Worm (Caenorhabditis elegans) whole organism, L2 larva: Measurements from ENCODE around the gene tbb-2.
A peak's percentile ranks its signal among the peaks of the same experiment; 100 is the strongest.

Experiments used
- C34F6.9 ChIP-seq: fragments of 150-350 bp; optimal IDR thresholded peaks from 2 replicates; lab custom pipeline; 2014; ENCODE audit warnings: missing biosample characterization, missing genetic modification characterization
- F13H6.1 ChIP-seq: sonication (generic microtip); optimal IDR thresholded peaks from 2 replicates; lab custom pipeline; 2016; ENCODE audit warnings: missing genetic modification characterization, missing compliant biosample characterization
- R02D3.7 ChIP-seq: fragments of 150-350 bp; optimal IDR thresholded peaks from 2 replicates; lab custom pipeline; 2014; ENCODE audit warnings: missing biosample characterization, missing genetic modification characterization
- Y55F3AM.14 ChIP-seq: fragments of 200-800 bp; sonication (Bioruptor generic); optimal IDR thresholded peaks from 2 replicates; lab custom pipeline; 2018; ENCODE audit warnings: mild to moderate bottlenecking, missing genetic modification characterization, missing compliant biosample characterization
- ZK546.5 ChIP-seq: sonication (generic microtip); optimal IDR thresholded peaks from 2 replicates; lab custom pipeline; 2017; ENCODE audit warnings: missing biosample characterization, missing genetic modification characterization
- alr-1 ChIP-seq: fragments of 150-350 bp; optimal IDR thresholded peaks from 2 replicates; lab custom pipeline; 2014; ENCODE audit warnings: missing biosample characterization, missing genetic modification characterization
- aly-2 ChIP-seq: fragments of 150-350 bp; optimal IDR thresholded peaks from 2 replicates; lab custom pipeline; 2014; ENCODE audit warnings: missing biosample characterization, missing genetic modification characterization
- ama-1 ChIP-seq: fragments of 150-350 bp; optimal IDR thresholded peaks from 2 replicates; lab custom pipeline; 2018; ENCODE audit warnings: inconsistent platforms
- blmp-1 ChIP-seq: sonication (generic microtip); optimal IDR thresholded peaks from 2 replicates; lab custom pipeline; 2017; ENCODE audit warnings: missing genetic modification characterization, mild to moderate bottlenecking, missing compliant biosample characterization, antibody characterized with exemption, moderate library complexity; ENCODE audit not compliant: insufficient read depth
- ceh-16 ChIP-seq: fragments of 150-350 bp; optimal IDR thresholded peaks from 2 replicates; lab custom pipeline; 2014; ENCODE audit warnings: missing biosample characterization, missing genetic modification characterization
- ceh-82 ChIP-seq: fragments of 150-350 bp; optimal IDR thresholded peaks from 2 replicates; lab custom pipeline; 2014; ENCODE audit warnings: missing biosample characterization, missing genetic modification characterization
- crh-2 ChIP-seq: sonication (generic microtip); optimal IDR thresholded peaks from 2 replicates; lab custom pipeline; 2017; ENCODE audit warnings: missing biosample characterization, missing genetic modification characterization
- dmd-4 ChIP-seq: sonication (generic microtip); optimal IDR thresholded peaks from 2 replicates; lab custom pipeline; 2017; ENCODE audit warnings: missing biosample characterization, missing genetic modification characterization
- egl-27 ChIP-seq: sonication (generic microtip); optimal IDR thresholded peaks from 3 replicates; lab custom pipeline; 2017; ENCODE audit warnings: missing biosample characterization, missing genetic modification reagents, missing genetic modification characterization
- elt-1 ChIP-seq: fragments of 150-350 bp; optimal IDR thresholded peaks from 2 replicates; lab custom pipeline; 2014; ENCODE audit warnings: missing biosample characterization, missing genetic modification characterization
- elt-3 ChIP-seq: sonication (generic microtip); optimal IDR thresholded peaks from 2 replicates; lab custom pipeline; 2017; ENCODE audit warnings: missing biosample characterization, missing genetic modification characterization
- fos-1 ChIP-seq: fragments of 150-350 bp; optimal IDR thresholded peaks from 2 replicates; lab custom pipeline; 2014; ENCODE audit warnings: missing biosample characterization, missing genetic modification characterization
- gmeb-1 ChIP-seq: fragments of 150-350 bp; optimal IDR thresholded peaks from 2 replicates; lab custom pipeline; 2014; ENCODE audit warnings: missing biosample characterization, missing genetic modification characterization
- lin-11 ChIP-seq: fragments of 150-350 bp; sonication (generic microtip); optimal IDR thresholded peaks from 2 replicates; lab custom pipeline; 2014; ENCODE audit warnings: missing biosample characterization, missing genetic modification characterization, inconsistent platforms, mixed read lengths
- lin-13 ChIP-seq: fragments of 150-350 bp; optimal IDR thresholded peaks from 2 replicates; lab custom pipeline; 2014; ENCODE audit warnings: missing biosample characterization, missing genetic modification reagents, missing genetic modification characterization
- lin-39 ChIP-seq: fragments of 150-350 bp; optimal IDR thresholded peaks from 2 replicates; lab custom pipeline; 2014; ENCODE audit warnings: missing biosample characterization, missing genetic modification reagents, missing genetic modification characterization
- lsy-2 ChIP-seq, 2 experiments: fragments of 150-350 bp in 1 of 2; sonication (generic microtip) in 1 of 2; optimal IDR thresholded peaks; 2 replicates each; lab custom pipeline; 2014 to 2017; ENCODE audit warnings: missing biosample characterization in 2 of 2, missing genetic modification characterization in 2 of 2
- mab-5 ChIP-seq: fragments of 150-350 bp; optimal IDR thresholded peaks from 2 replicates; lab custom pipeline; 2014; ENCODE audit warnings: missing biosample characterization, missing genetic modification characterization
- mbf-1 ChIP-seq: sonication (generic microtip); optimal IDR thresholded peaks from 2 replicates; lab custom pipeline; 2017; ENCODE audit warnings: missing biosample characterization, missing genetic modification characterization
- mdl-1 ChIP-seq, 2 experiments: fragments of 150-350 bp in 1 of 2; sonication (generic microtip) in 1 of 2; optimal IDR thresholded peaks; 2 replicates each; lab custom pipeline; 2017; ENCODE audit warnings: missing biosample characterization in 2 of 2, missing genetic modification characterization in 2 of 2
- nhr-10 ChIP-seq: sonication (generic microtip); optimal IDR thresholded peaks from 2 replicates; lab custom pipeline; 2017; ENCODE audit warnings: missing biosample characterization, missing genetic modification characterization
- nhr-11 ChIP-seq: fragments of 150-350 bp; optimal IDR thresholded peaks from 2 replicates; lab custom pipeline; 2014; ENCODE audit warnings: missing biosample characterization, missing genetic modification characterization
- nhr-12 ChIP-seq: fragments of 150-350 bp; optimal IDR thresholded peaks from 2 replicates; lab custom pipeline; 2014; ENCODE audit warnings: missing biosample characterization, missing genetic modification characterization
- nhr-129 ChIP-seq: fragments of 150-350 bp; optimal IDR thresholded peaks from 2 replicates; lab custom pipeline; 2014; ENCODE audit warnings: missing biosample characterization, missing genetic modification characterization
- nhr-21 ChIP-seq: fragments of 150-350 bp; optimal IDR thresholded peaks from 2 replicates; lab custom pipeline; 2014; ENCODE audit warnings: missing biosample characterization, missing genetic modification characterization
- nhr-23 ChIP-seq: fragments of 150-350 bp; optimal IDR thresholded peaks from 2 replicates; lab custom pipeline; 2014; ENCODE audit warnings: missing biosample characterization, missing genetic modification reagents, missing genetic modification characterization
- nhr-237 ChIP-seq: fragments of 150-350 bp; optimal IDR thresholded peaks from 2 replicates; lab custom pipeline; 2014; ENCODE audit warnings: missing biosample characterization, missing genetic modification characterization
- nhr-25 ChIP-seq: fragments of 150-350 bp; sonication (generic microtip); optimal IDR thresholded peaks from 3 replicates; lab custom pipeline; 2014; ENCODE audit warnings: missing biosample characterization, missing genetic modification characterization
- nhr-6 ChIP-seq: fragments of 150-350 bp; optimal IDR thresholded peaks from 2 replicates; lab custom pipeline; 2014; ENCODE audit warnings: missing biosample characterization, missing genetic modification characterization
- nhr-77 ChIP-seq: fragments of 150-350 bp; optimal IDR thresholded peaks from 2 replicates; lab custom pipeline; 2014; ENCODE audit warnings: missing biosample characterization, missing genetic modification characterization
- peb-1 ChIP-seq: fragments of 150-350 bp; optimal IDR thresholded peaks from 2 replicates; lab custom pipeline; 2014; ENCODE audit warnings: missing biosample characterization, missing genetic modification characterization
- sem-4 ChIP-seq: fragments of 150-350 bp; optimal IDR thresholded peaks from 2 replicates; lab custom pipeline; 2014; ENCODE audit warnings: missing biosample characterization, missing genetic modification reagents, missing genetic modification characterization
- skn-1 ChIP-seq: sonication (generic microtip); optimal IDR thresholded peaks from 2 replicates; lab custom pipeline; 2017; ENCODE audit warnings: missing biosample characterization, missing genetic modification characterization
- sma-3 ChIP-seq: sonication (generic microtip); optimal IDR thresholded peaks from 2 replicates; lab custom pipeline; 2016; ENCODE audit warnings: missing genetic modification reagents, missing genetic modification characterization, missing compliant biosample characterization
- sma-9 ChIP-seq, 2 experiments: fragments of 150-350 bp in 1 of 2; sonication (generic microtip) in 1 of 2; optimal IDR thresholded peaks; 2 replicates each; lab custom pipeline; 2014 to 2016; ENCODE audit warnings: missing genetic modification characterization in 2 of 2, mild to moderate bottlenecking in 1 of 2, missing biosample characterization in 1 of 2, missing compliant biosample characterization in 1 of 2, missing genetic modification reagents in 1 of 2, moderate library complexity in 1 of 2
- snpc-4 ChIP-seq: fragments of 150-350 bp; optimal IDR thresholded peaks from 2 replicates; lab custom pipeline; 2014; ENCODE audit warnings: missing biosample characterization, missing genetic modification characterization
- unc-39 ChIP-seq: fragments of 150-350 bp; optimal IDR thresholded peaks from 2 replicates; lab custom pipeline; 2014; ENCODE audit warnings: missing biosample characterization, missing genetic modification characterization
- unc-55 ChIP-seq: fragments of 150-350 bp; sonication (generic microtip); optimal IDR thresholded peaks from 3 replicates; lab custom pipeline; 2014; ENCODE audit warnings: missing biosample characterization, missing genetic modification reagents, missing genetic modification characterization
- unc-62 ChIP-seq: fragments of 150-350 bp; optimal IDR thresholded peaks from 2 replicates; lab custom pipeline; 2014; ENCODE audit warnings: missing biosample characterization, missing genetic modification reagents, missing genetic modification characterization
- zag-1 ChIP-seq: fragments of 150-350 bp; optimal IDR thresholded peaks from 2 replicates; lab custom pipeline; 2014; ENCODE audit warnings: missing biosample characterization, missing genetic modification characterization
- ztf-1 ChIP-seq: fragments of 200-800 bp; sonication (Bioruptor generic); conservative IDR thresholded peaks from 2 replicates; pipeline ENCODE4 v1.3.6; 2022; ENCODE audit warnings: missing genetic modification characterization, missing compliant biosample characterization
- ztf-11 ChIP-seq: sonication (generic microtip); optimal IDR thresholded peaks from 2 replicates; lab custom pipeline; 2017; ENCODE audit warnings: missing biosample characterization, missing genetic modification characterization
- ztf-4 ChIP-seq: fragments of 150-350 bp; optimal IDR thresholded peaks from 2 replicates; lab custom pipeline; 2014; ENCODE audit warnings: missing biosample characterization, missing genetic modification characterization

tbb-2 gene

DNA sequence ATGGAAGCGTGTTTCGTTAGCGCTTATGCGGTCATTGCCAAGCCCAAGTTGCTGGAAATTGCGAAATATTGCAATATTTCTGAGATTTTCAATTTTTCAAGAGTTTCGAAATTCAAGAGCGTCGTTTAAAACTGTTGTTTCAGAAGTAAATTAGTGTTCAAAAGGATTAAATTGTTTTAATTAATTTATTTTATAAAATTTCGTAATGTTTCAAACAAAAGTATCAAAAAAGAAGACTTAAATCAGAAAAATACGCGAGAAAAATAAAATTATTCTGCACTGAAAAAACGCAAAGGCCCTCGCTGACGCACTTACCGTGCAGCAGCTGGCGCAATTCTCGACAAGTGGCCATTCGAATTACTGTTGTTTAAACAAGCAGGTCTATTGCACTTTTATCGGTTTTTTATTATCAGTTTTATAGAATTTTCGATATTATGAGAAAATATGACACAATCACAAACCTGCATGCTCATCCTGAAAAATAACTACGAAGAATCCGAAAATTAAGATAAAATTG is 13.3 kb downstream of the tbb-2 start, which contains the start of gene tif-1A:
tif-1A (minus strand) TSS at position 51 of the 517 bp plus-strand sequence.
- TF ChIP-seq F13H6.1 (peak; percentile 84), Y55F3AM.14 (peak; percentile 6), unc-55 (GFP tag; lab: Kevin White, UChicago) (peak; percentile 82), lsy-2 (tag; optimal IDR thresholded peaks at IDR 0.05; lab: Kevin White, UChicago) (peak; percentile 81 to 92), nhr-6 (tag; lab: Kevin White, UChicago) (peak; percentile 21), elt-3 (tag; lab: Kevin White, UChicago) (no peak), sma-3 (GFP tag; lab: Kevin White, UChicago) (peak; percentile 85), lin-13 (GFP tag; lab: Kevin White, UChicago) (peak; percentile 73), skn-1 (peak; percentile 61), nhr-10 (tag; lab: Kevin White, UChicago) (peak; percentile 12), sma-9 (GFP tag; optimal IDR thresholded peaks at IDR 0.05; lab: Kevin White, UChicago) (peak; percentile 85), sma-9 (tag; optimal IDR thresholded peaks at IDR 0.05; lab: Kevin White, UChicago) (no peak), nhr-25 (peak; percentile 67), ceh-16 (no peak), R02D3.7 (tag; lab: Kevin White, UChicago) (no peak), ztf-4 (no peak), ama-1 (lab: Kevin White, UChicago) (no peak), egl-27 (peak; percentile 20), crh-2 (tag; lab: Kevin White, UChicago) (peak; percentile 75), elt-1 (tag; lab: Kevin White, UChicago) (no peak), nhr-77 (tag; lab: Kevin White, UChicago) (peak; percentile 15), mab-5 (tag; lab: Kevin White, UChicago) (peak; percentile 70), ztf-11 (no peak), unc-39 (tag; lab: Kevin White, UChicago) (no peak), blmp-1 (peak; percentile 34), C34F6.9 (peak; percentile 90), aly-2 (tag; lab: Kevin White, UChicago) (no peak), ceh-82 (tag; lab: Kevin White, UChicago) (no peak), ztf-1 (GFP tag; lab: Robert Waterston, UW) (no peak), fos-1 (tag; lab: Kevin White, UChicago) (peak; percentile 96), nhr-237 (tag; lab: Kevin White, UChicago) (no peak), nhr-23 (tag; lab: Kevin White, UChicago) (no peak), nhr-12 (tag; lab: Kevin White, UChicago) (peak; percentile 23), gmeb-1 (tag; lab: Kevin White, UChicago) (peak; percentile 90), mdl-1 (tag; optimal IDR thresholded peaks at IDR 0.05; lab: Kevin White, UChicago) (peak in 1 of 2 experiments; percentile 9), nhr-129 (tag; lab: Kevin White, UChicago) (peak; percentile 57), unc-62 (GFP tag; lab: Kevin White, UChicago) (no peak), alr-1 (tag; lab: Kevin White, UChicago) (no peak), nhr-21 (tag; lab: Kevin White, UChicago) (peak; percentile 72), lin-11 (tag; lab: Kevin White, UChicago) (peak; percentile 8), lin-39 (tag; lab: Kevin White, UChicago) (no peak), sem-4 (tag; lab: Kevin White, UChicago) (peak; percentile 49), peb-1 (no peak), dmd-4 (no peak), mbf-1 (tag; lab: Kevin White, UChicago) (no peak), zag-1 (tag; lab: Kevin White, UChicago) (peak; percentile 19), snpc-4 (tag; lab: Kevin White, UChicago) (peak; percentile 73), ZK546.5 (tag; lab: Kevin White, UChicago) (no peak), nhr-11 (tag; lab: Kevin White, UChicago) (no peak)
